Fruit fly (Drosophila melanogaster) whole organism, prepupa: ENCODE data around the gene eIF4A.

Experiments used
- CG11762 ChIP-seq: fragments of 200-800 bp; sonication (Bioruptor generic); optimal IDR thresholded peaks from 3 replicates; lab custom pipeline; 2016; ENCODE audit warnings: missing biosample characterization, missing genetic modification characterization; ENCODE audit not compliant: insufficient read depth
- CG11902 ChIP-seq: fragments of 200-800 bp; sonication (Bioruptor generic); optimal IDR thresholded peaks from 3 replicates; lab custom pipeline; 2016; ENCODE audit warnings: missing biosample characterization, missing genetic modification characterization
- CG15336 ChIP-seq: fragments of 200-800 bp; sonication (Bioruptor generic); IDR thresholded peaks from 2 replicates; pipeline ENCODE4 v1.3.6; 2022; ENCODE audit warnings: missing biosample characterization, missing genetic modification characterization
- CG1621 ChIP-seq: fragments of 200-800 bp; sonication (Bioruptor generic); optimal IDR thresholded peaks from 3 replicates; lab custom pipeline; 2018; ENCODE audit warnings: missing biosample characterization, mild to moderate bottlenecking, missing genetic modification characterization
- CG31627 ChIP-seq: fragments of 200-800 bp; sonication (Bioruptor generic); optimal IDR thresholded peaks from 3 replicates; lab custom pipeline; 2016; ENCODE audit warnings: missing biosample characterization, missing genetic modification characterization
- CG3919 ChIP-seq: fragments of 200-800 bp; sonication (Bioruptor generic); optimal IDR thresholded peaks from 3 replicates; lab custom pipeline; 2016; ENCODE audit warnings: missing biosample characterization, missing genetic modification characterization
- CG4318 ChIP-seq: fragments of 200-800 bp; sonication (Bioruptor generic); optimal IDR thresholded peaks from 3 replicates; lab custom pipeline; 2017; ENCODE audit warnings: missing biosample characterization, mild to moderate bottlenecking, missing genetic modification characterization
- CG6163 ChIP-seq: fragments of 200-800 bp; sonication (Bioruptor generic); IDR thresholded peaks from 3 replicates; pipeline ENCODE4 v1.3.6; 2022; ENCODE audit warnings: missing biosample characterization, missing genetic modification characterization
- CG6276 ChIP-seq: fragments of 200-800 bp; sonication (Bioruptor generic); optimal IDR thresholded peaks from 2 replicates; lab custom pipeline; 2017; ENCODE audit warnings: missing biosample characterization, mild to moderate bottlenecking, missing genetic modification characterization
- CG6808 ChIP-seq: fragments of 200-800 bp; sonication (Bioruptor generic); optimal IDR thresholded peaks from 3 replicates; lab custom pipeline; 2017; ENCODE audit warnings: missing biosample characterization, missing genetic modification characterization, mild to moderate bottlenecking, moderate library complexity, missing genetic modification reagents
- CG6854 ChIP-seq: fragments of 200-800 bp; sonication (Bioruptor generic); optimal IDR thresholded peaks from 2 replicates; lab custom pipeline; 2017; ENCODE audit warnings: missing biosample characterization, mild to moderate bottlenecking, missing genetic modification characterization
- CG7368 ChIP-seq: fragments of 200-800 bp; sonication (Bioruptor generic); optimal IDR thresholded peaks from 3 replicates; lab custom pipeline; 2016; ENCODE audit warnings: missing biosample characterization, missing genetic modification characterization
- CG8119 ChIP-seq: fragments of 200-800 bp; sonication (Bioruptor generic); IDR thresholded peaks from 3 replicates; pipeline ENCODE4 v1.3.6; 2022; ENCODE audit warnings: missing biosample characterization, missing genetic modification characterization
- CG8319 ChIP-seq: fragments of 200-800 bp; sonication (Bioruptor generic); optimal IDR thresholded peaks from 3 replicates; lab custom pipeline; 2016; ENCODE audit warnings: missing biosample characterization, missing genetic modification characterization
- CG8632 ChIP-seq: fragments of 200-800 bp; sonication (Bioruptor generic); optimal IDR thresholded peaks from 3 replicates; lab custom pipeline; 2016; ENCODE audit warnings: missing biosample characterization, missing genetic modification characterization
- Eip75B ChIP-seq: fragments of 200-800 bp; sonication (Bioruptor generic); optimal IDR thresholded peaks from 3 replicates; lab custom pipeline; 2016; ENCODE audit warnings: missing biosample characterization, missing genetic modification characterization
- Eip78C ChIP-seq: fragments of 200-800 bp; sonication (Bioruptor generic); peaks from one replicate; lab custom pipeline; 2016; ENCODE audit warnings: missing biosample characterization, missing genetic modification characterization
- Eip93F ChIP-seq: fragments of 200-800 bp; sonication (Bioruptor generic); optimal IDR thresholded peaks from 2 replicates; lab custom pipeline; 2016; ENCODE audit warnings: missing biosample characterization, mild to moderate bottlenecking, missing genetic modification characterization
- Ets21C ChIP-seq: fragments of 200-800 bp; sonication (Bioruptor generic); optimal IDR thresholded peaks from 3 replicates; lab custom pipeline; 2016; ENCODE audit warnings: missing biosample characterization, missing genetic modification characterization
- Gug ChIP-seq: fragments of 200-800 bp; sonication (Bioruptor generic); IDR thresholded peaks from 2 replicates; pipeline ENCODE4 v1.3.6; 2022; ENCODE audit warnings: missing biosample characterization, missing genetic modification characterization
- Hr39 ChIP-seq: fragments of 200-800 bp; sonication (Bioruptor generic); optimal IDR thresholded peaks from 2 replicates; lab custom pipeline; 2016; ENCODE audit warnings: missing biosample characterization, missing genetic modification characterization
- Hr4 ChIP-seq: fragments of 200-800 bp; sonication (Bioruptor generic); optimal IDR thresholded peaks from 3 replicates; lab custom pipeline; 2016; ENCODE audit warnings: missing biosample characterization, missing genetic modification characterization
- Met ChIP-seq: fragments of 200-800 bp; sonication (Bioruptor generic); optimal IDR thresholded peaks from 3 replicates; lab custom pipeline; 2016; ENCODE audit warnings: missing biosample characterization, missing genetic modification characterization
- Sox14 ChIP-seq: fragments of 200-800 bp; sonication (Bioruptor generic); optimal IDR thresholded peaks from 3 replicates; lab custom pipeline; 2016; ENCODE audit warnings: missing biosample characterization, missing genetic modification characterization
- Sox15 ChIP-seq: fragments of 200-800 bp; sonication (Bioruptor generic); optimal IDR thresholded peaks from 3 replicates; lab custom pipeline; 2016; ENCODE audit warnings: missing biosample characterization, missing genetic modification characterization
- achi ChIP-seq: fragments of 200-800 bp; sonication (Bioruptor generic); optimal IDR thresholded peaks from 3 replicates; lab custom pipeline; 2016; ENCODE audit warnings: missing biosample characterization, missing genetic modification characterization
- cyc ChIP-seq: fragments of 200-800 bp; sonication (Bioruptor generic); optimal IDR thresholded peaks from 3 replicates; lab custom pipeline; 2016; ENCODE audit warnings: missing biosample characterization, missing genetic modification characterization
- dac ChIP-seq: fragments of 200-800 bp; sonication (Bioruptor generic); optimal IDR thresholded peaks from 2 replicates; lab custom pipeline; 2017; ENCODE audit warnings: missing biosample characterization, mild to moderate bottlenecking, missing genetic modification characterization
- eg ChIP-seq: fragments of 200-800 bp; sonication (Bioruptor generic); IDR thresholded peaks from 3 replicates; pipeline ENCODE4 v1.3.6; 2022; ENCODE audit warnings: missing biosample characterization, missing genetic modification characterization
- esn ChIP-seq: fragments of 200-800 bp; sonication (Bioruptor generic); optimal IDR thresholded peaks from 2 replicates; lab custom pipeline; 2016; ENCODE audit warnings: missing biosample characterization, mild to moderate bottlenecking, missing genetic modification characterization, moderate library complexity
- fd59A ChIP-seq: fragments of 200-800 bp; sonication (Bioruptor generic); optimal IDR thresholded peaks from 2 replicates; lab custom pipeline; 2017; ENCODE audit warnings: missing biosample characterization, mild to moderate bottlenecking, missing genetic modification characterization, missing genetic modification reagents
- pdm3 ChIP-seq: fragments of 200-800 bp; sonication (Bioruptor generic); optimal IDR thresholded peaks from 3 replicates; lab custom pipeline; 2016; ENCODE audit warnings: missing biosample characterization, missing genetic modification characterization
- salr ChIP-seq, 2 experiments: fragments of 200-800 bp; sonication (Bioruptor generic); optimal IDR thresholded peaks; 3 replicates each; lab custom pipeline; 2016 to 2018; ENCODE audit warnings: missing biosample characterization in 2 of 2, missing genetic modification characterization in 2 of 2, mild to moderate bottlenecking in 1 of 2
- spab ChIP-seq: fragments of 200-800 bp; sonication (Bioruptor generic); optimal IDR thresholded peaks from 2 replicates; lab custom pipeline; 2017; ENCODE audit warnings: missing biosample characterization, mild to moderate bottlenecking, missing genetic modification characterization, missing genetic modification reagents
- ss ChIP-seq, 2 experiments: fragments of 200-800 bp; sonication (Bioruptor generic); optimal IDR thresholded peaks; 2 replicates in 1 of 2; 3 replicates in 1 of 2; lab custom pipeline; 2017 to 2018; ENCODE audit warnings: mild to moderate bottlenecking in 2 of 2, missing biosample characterization in 2 of 2, missing genetic modification characterization in 2 of 2, moderate library complexity in 1 of 2
- svp ChIP-seq: fragments of 200-800 bp; sonication (Bioruptor generic); peaks from one replicate; lab custom pipeline; 2016; ENCODE audit warnings: missing biosample characterization, missing genetic modification characterization
- vri ChIP-seq: fragments of 200-800 bp; sonication (Bioruptor generic); optimal IDR thresholded peaks from 3 replicates; lab custom pipeline; 2016; ENCODE audit warnings: missing biosample characterization, mild to moderate bottlenecking, missing genetic modification characterization

eIF4A gene

dm6 chr2L:5998383-5998782, 16.8 kb downstream of the eIF4A start:
- TF ChIP-seq fd59A (GFP tag; lab: Kevin White, UChicago) (no peak), CG15336 (peak; percentile 11; the same call in 1 of the 2 replicates), ss (GFP tag; optimal IDR thresholded peaks at IDR 0.05; lab: Kevin White, UChicago) (no peak)
- TF ChIP-seq, all 60 proteins: peak for 1

DNA sequence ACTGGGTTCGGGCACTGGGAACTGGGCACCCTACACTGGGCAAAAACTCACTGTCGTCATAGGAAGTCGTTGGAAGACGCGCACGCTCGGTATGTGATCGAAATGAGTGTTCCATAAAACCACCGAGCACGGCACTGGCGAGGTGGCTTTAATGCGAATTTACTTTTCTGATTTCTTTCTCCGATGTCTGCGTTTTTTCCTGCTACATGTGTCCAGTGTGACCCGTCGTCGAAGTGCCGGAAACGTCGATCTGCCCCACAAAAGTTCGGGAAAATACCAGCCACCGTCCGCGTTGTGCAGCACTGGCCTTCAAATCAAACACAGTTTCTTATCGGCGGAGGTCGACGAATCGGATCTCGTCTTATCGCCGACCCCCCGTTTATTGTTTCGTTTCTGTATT, 17.7 kb downstream of the eIF4A start, which contains the start of gene Kdm5:
TSS of gene Kdm5 (minus strand) at position 255 of the 400 bp plus-strand sequence.
- peak; percentile 17 for TF ChIP-seq Eip75B
- TF ChIP-seq esn (GFP tag; lab: Kevin White, UChicago) = peak; percentile 23
- TF ChIP-seq CG7368 (GFP tag; lab: Kevin White, UChicago) = no peak
- peak; percentile 45; the same call in 1 of the 2 replicates for TF ChIP-seq CG15336
- peak; percentile 28 for TF ChIP-seq vri
- peak; percentile 96 for TF ChIP-seq svp
- 0 out of 3 replicates have a peak, but pooled peaks have one; percentile 16 for TF ChIP-seq CG6163
- TF ChIP-seq CG31627 (GFP tag; lab: Kevin White, UChicago) = no peak
- no peak for TF ChIP-seq CG6276 (GFP tag; lab: Kevin White, UChicago)
- no peak for TF ChIP-seq Ets21C
- TF ChIP-seq CG8119 (GFP tag; lab: Robert Waterston, UW) = 0 out of 3 replicates have a peak, but pooled peaks have one; percentile 26
- peak; percentile 20 for TF ChIP-seq CG6854 (GFP tag; lab: Kevin White, UChicago)
- peak; percentile 43 for TF ChIP-seq Eip78C
- no peak for TF ChIP-seq achi (GFP tag; lab: Kevin White, UChicago)
- no peak for TF ChIP-seq Hr4 (GFP tag; lab: Kevin White, UChicago)
- peak; percentile 41 for TF ChIP-seq Sox14
- TF ChIP-seq Met (GFP tag; lab: Kevin White, UChicago) = peak; percentile 17
- no peak for TF ChIP-seq CG8632 (GFP tag; lab: Kevin White, UChicago)
- peak; percentile 41; the same call in 1 of the 3 replicates for TF ChIP-seq eg (GFP tag; lab: Robert Waterston, UW)
- peak in 1 of 2 experiments; percentile 7 for TF ChIP-seq ss (GFP tag; optimal IDR thresholded peaks at IDR 0.05; lab: Kevin White, UChicago)
- TF ChIP-seq Eip93F (GFP tag; lab: Kevin White, UChicago) = no peak
- TF ChIP-seq CG3919 (GFP tag; lab: Kevin White, UChicago) = no peak

- TF ChIP-seq esn (GFP tag; lab: Kevin White, UChicago) (peak; percentile 9), CG8632 (GFP tag; lab: Kevin White, UChicago) (no peak), CG11762 (GFP tag; lab: Kevin White, UChicago) (no peak), Eip78C (peak; percentile 41), CG8319 (GFP tag; lab: Kevin White, UChicago) (no peak), CG3919 (GFP tag; lab: Kevin White, UChicago) (no peak), cyc (GFP tag; lab: Kevin White, UChicago) (no peak), dac (no peak)
- TF ChIP-seq, all 60 proteins: peak for 2
Observed at dm6 chr2L:6000065-6000464, 18.5 kb downstream of the eIF4A start, which contains the start of gene Tsp26A. TSS of gene Tsp26A (plus strand) at chr2L:6000228.

DNA sequence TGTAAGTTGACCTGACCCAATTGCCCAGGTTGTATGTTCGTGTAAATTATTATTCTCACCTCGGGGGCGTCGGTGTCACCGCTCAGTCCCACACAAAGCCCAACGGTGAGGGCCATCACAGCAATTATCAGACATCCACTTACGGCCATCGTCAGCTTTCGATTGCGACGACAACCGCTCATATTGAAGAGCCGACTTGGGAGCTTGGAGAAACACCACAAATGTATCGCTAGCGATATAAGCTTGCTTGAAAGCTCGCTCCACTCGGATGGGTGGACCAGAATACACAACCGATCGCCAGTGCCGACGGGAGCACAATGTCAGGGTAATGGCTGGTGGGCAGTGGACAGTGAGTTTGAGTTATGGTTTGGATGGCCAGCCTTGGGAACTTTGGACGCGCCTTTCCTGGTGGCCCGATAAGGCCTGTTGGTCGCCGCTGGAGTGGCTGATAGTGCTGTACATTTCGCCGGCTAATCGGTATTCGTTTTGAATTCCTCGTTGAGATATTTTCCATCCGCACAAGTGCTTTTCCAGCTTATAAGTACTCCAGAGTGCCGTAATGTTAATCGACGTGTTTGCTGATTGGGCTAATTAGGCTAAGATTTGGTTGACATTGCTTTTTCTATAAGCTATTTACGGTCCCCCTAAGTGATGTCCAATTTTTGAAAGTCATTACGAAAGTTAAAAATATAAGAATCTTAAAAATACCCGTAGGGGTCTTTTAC, 25.1 kb downstream of the eIF4A start, which contains the start of gene Gal:
TSS of gene Gal (minus strand) at position 320 of the 725 bp plus-strand sequence.
- TF ChIP-seq CG8119 (GFP tag; lab: Robert Waterston, UW) (no peak), svp (peak; percentile 73), CG15336 (0 out of 2 replicates have a peak, but pooled peaks have one; percentile 29)

dm6 chr2L:6012303-6013070, 30.9 kb downstream of the eIF4A start, which contains the start of gene CG9098:
TSS of gene CG9098 (minus strand) at chr2L:6012338.
- TF ChIP-seq CG1621 (tag; lab: Kevin White, UChicago) (no peak), Ets21C (no peak), CG6276 (GFP tag; lab: Kevin White, UChicago) (no peak), salr (GFP tag; optimal IDR thresholded peaks at IDR 0.05; lab: Kevin White, UChicago) (no peak), Eip75B (no peak), CG3919 (GFP tag; lab: Kevin White, UChicago) (no peak), Met (GFP tag; lab: Kevin White, UChicago) (no peak), CG6808 (GFP tag; lab: Kevin White, UChicago) (no peak), Hr39 (GFP tag; lab: Kevin White, UChicago) (no peak), spab (no peak), eg (GFP tag; lab: Robert Waterston, UW) (no peak), dac (no peak), CG11902 (GFP tag; lab: Kevin White, UChicago) (no peak), pdm3 (GFP tag; lab: Kevin White, UChicago) (no peak), Gug (no peak), Sox15 (no peak), svp (no peak), Eip78C (no peak), CG4318 (no peak)
